Fruit fly (Drosophila melanogaster) whole organism, embryonic: ENCODE measurements around the gene CG15170.

Experiments
- Awh ChIP-seq: fragments of 200-800 bp; sonication (Bioruptor generic); IDR thresholded peaks from 2 replicates; pipeline ENCODE4, ENCODE4 v1.3.6; 2022; ENCODE audit warnings: missing biosample characterization, missing genetic modification characterization
- CG10274 ChIP-seq: fragments of 200-800 bp; sonication (Bioruptor generic); optimal IDR thresholded peaks from 3 replicates; lab custom pipeline; 2017; ENCODE audit warnings: missing biosample characterization, mild to moderate bottlenecking, missing genetic modification characterization
- CG12299 ChIP-seq: fragments of 200-800 bp; sonication (Bioruptor generic); optimal IDR thresholded peaks from 2 replicates; lab custom pipeline; 2018; ENCODE audit warnings: missing biosample characterization, mild to moderate bottlenecking, missing genetic modification characterization
- CG1233 ChIP-seq: fragments of 200-800 bp; sonication (Bioruptor generic); optimal IDR thresholded peaks from 4 replicates; lab custom pipeline; 2018; ENCODE audit warnings: missing biosample characterization, mild to moderate bottlenecking, missing genetic modification characterization
- CG14667 ChIP-seq: fragments of 200-800 bp; sonication (Bioruptor generic); IDR thresholded peaks from 2 replicates; pipeline ENCODE4 v1.3.6; 2022; ENCODE audit warnings: missing biosample characterization, missing genetic modification characterization
- CG16863 ChIP-seq: fragments of 200-800 bp; sonication (Bioruptor generic); optimal IDR thresholded peaks from 3 replicates; lab custom pipeline; 2016; ENCODE audit warnings: missing biosample characterization, missing genetic modification characterization
- CG17361 ChIP-seq: fragments of 200-800 bp; sonication (Bioruptor generic); IDR thresholded peaks from 3 replicates; pipeline ENCODE4 v1.3.6; 2022; ENCODE audit warnings: missing biosample characterization, missing genetic modification characterization
- CG18011 ChIP-seq: fragments of 200-800 bp; sonication (Bioruptor generic); optimal IDR thresholded peaks from 2 replicates; lab custom pipeline; 2017; ENCODE audit warnings: missing biosample characterization, missing genetic modification characterization, mild to moderate bottlenecking, moderate library complexity, missing genotype
- CG3726 ChIP-seq: fragments of 200-800 bp; sonication (Bioruptor generic); IDR thresholded peaks from 3 replicates; pipeline ENCODE4, ENCODE4 v1.3.6; 2022; ENCODE audit warnings: missing biosample characterization, missing genetic modification characterization
- CG42726 ChIP-seq: fragments of 200-800 bp; sonication (Bioruptor generic); IDR thresholded peaks from 2 replicates; pipeline ENCODE4 v1.3.6; 2022; ENCODE audit warnings: missing biosample characterization, missing genetic modification characterization; ENCODE audit not compliant: partially characterized antibody
- CG43689 ChIP-seq: fragments of 200-800 bp; sonication (Bioruptor generic); IDR thresholded peaks from 2 replicates; pipeline ENCODE4 v1.3.6; 2022; ENCODE audit warnings: missing biosample characterization, missing genetic modification characterization
- CG5953 ChIP-seq: fragments of 200-800 bp; sonication (Bioruptor generic); IDR thresholded peaks from 2 replicates; pipeline ENCODE4 v1.3.6; 2022; ENCODE audit warnings: missing biosample characterization, missing genetic modification characterization
- CG6272 ChIP-seq: fragments of 200-800 bp; sonication (Bioruptor generic); IDR thresholded peaks from 2 replicates; pipeline ENCODE4 v1.3.6; 2022; ENCODE audit warnings: missing biosample characterization, missing genetic modification characterization
- CG6765 ChIP-seq: fragments of 200-800 bp; sonication (Bioruptor generic); optimal IDR thresholded peaks from 3 replicates; lab custom pipeline; 2017; ENCODE audit warnings: missing biosample characterization, mild to moderate bottlenecking, missing genetic modification characterization
- CG9727 ChIP-seq: fragments of 200-800 bp; sonication (Bioruptor generic); optimal IDR thresholded peaks from 3 replicates; lab custom pipeline; 2017; ENCODE audit warnings: missing biosample characterization, mild to moderate bottlenecking, missing genetic modification characterization
- Dad ChIP-seq: fragments of 200-800 bp; sonication (Bioruptor generic); optimal IDR thresholded peaks from 3 replicates; lab custom pipeline; 2016; ENCODE audit warnings: missing biosample characterization, missing genetic modification characterization
- Dip2 ChIP-seq: fragments of 200-800 bp; sonication (Bioruptor generic); IDR thresholded peaks from 2 replicates; pipeline ENCODE4 v1.3.6; 2022; ENCODE audit warnings: missing biosample characterization, missing genetic modification characterization
- Dref ChIP-seq: fragments of 200-800 bp; sonication (Bioruptor generic); IDR thresholded peaks from 2 replicates; pipeline ENCODE4 v1.3.6; 2022; ENCODE audit warnings: missing biosample characterization, missing genetic modification characterization
- E2f1 ChIP-seq: fragments of 200-800 bp; sonication (Bioruptor generic); IDR thresholded peaks from 2 replicates; pipeline ENCODE4 v1.3.6; 2022; ENCODE audit warnings: missing biosample characterization, missing genetic modification characterization
- Ets65A ChIP-seq: fragments of 200-800 bp; sonication (Bioruptor generic); peaks from one replicate; lab custom pipeline; 2016; ENCODE audit warnings: missing biosample characterization, missing genetic modification characterization
- Hand ChIP-seq: fragments of 200-800 bp; sonication (Bioruptor generic); optimal IDR thresholded peaks from 2 replicates; lab custom pipeline; 2017; ENCODE audit warnings: mild to moderate bottlenecking, missing biosample characterization, missing genetic modification reagents, missing genetic modification characterization
- Hmr ChIP-seq: fragments of 200-800 bp; sonication (Bioruptor generic); optimal IDR thresholded peaks from 3 replicates; lab custom pipeline; 2017; ENCODE audit warnings: mild to moderate bottlenecking, missing biosample characterization, missing genetic modification reagents, missing genetic modification characterization
- Hr3 ChIP-seq: fragments of 200-800 bp; sonication (Bioruptor generic); optimal IDR thresholded peaks from 3 replicates; lab custom pipeline; 2016; ENCODE audit warnings: missing biosample characterization, missing genetic modification characterization
- Kr ChIP-seq: fragments of 200-800 bp; sonication (Bioruptor generic); optimal IDR thresholded peaks from 2 replicates; lab custom pipeline; 2017; ENCODE audit warnings: missing biosample characterization, mild to moderate bottlenecking, missing genetic modification characterization
- Mad ChIP-seq: fragments of 200-800 bp; sonication (Bioruptor generic); optimal IDR thresholded peaks from 2 replicates; lab custom pipeline; 2016; ENCODE audit warnings: missing biosample characterization, missing genetic modification characterization
- NC2α ChIP-seq: fragments of 200-800 bp; sonication (Bioruptor generic); optimal IDR thresholded peaks from 2 replicates; lab custom pipeline; 2016; ENCODE audit warnings: missing biosample characterization, missing genetic modification characterization
- Nf-YA ChIP-seq: fragments of 200-800 bp; sonication (Bioruptor generic); IDR thresholded peaks from 2 replicates; pipeline ENCODE4 v1.3.6; 2022; ENCODE audit warnings: missing biosample characterization, missing genetic modification characterization
- NfI ChIP-seq: fragments of 200-800 bp; sonication (Bioruptor generic); optimal IDR thresholded peaks from 3 replicates; lab custom pipeline; 2018; ENCODE audit warnings: missing biosample characterization, mild to moderate bottlenecking, missing genetic modification characterization, moderate library complexity
- ab ChIP-seq: fragments of 200-800 bp; sonication (Bioruptor generic); optimal IDR thresholded peaks from 2 replicates; lab custom pipeline; 2016; ENCODE audit warnings: missing biosample characterization, missing genetic modification characterization
- bcd ChIP-seq: fragments of 200-800 bp; sonication (Bioruptor generic); optimal IDR thresholded peaks from 2 replicates; lab custom pipeline; 2017; ENCODE audit warnings: missing biosample characterization, mild to moderate bottlenecking, missing genetic modification characterization
- ems ChIP-seq: fragments of 200-800 bp; sonication (Bioruptor generic); optimal IDR thresholded peaks from 3 replicates; lab custom pipeline; 2016; ENCODE audit warnings: missing biosample characterization, missing genetic modification characterization
- fd64A ChIP-seq: fragments of 200-800 bp; sonication (Bioruptor generic); optimal IDR thresholded peaks from 3 replicates; lab custom pipeline; 2018; ENCODE audit warnings: missing biosample characterization, mild to moderate bottlenecking, missing genetic modification characterization
- fd96Cb ChIP-seq: fragments of 200-800 bp; sonication (Bioruptor generic); optimal IDR thresholded peaks from 2 replicates; lab custom pipeline; 2018; ENCODE audit warnings: missing biosample characterization, mild to moderate bottlenecking, missing genetic modification characterization, moderate library complexity
- gt ChIP-seq: fragments of 200-800 bp; sonication (Bioruptor generic); IDR thresholded peaks from 2 replicates; pipeline ENCODE4 v1.3.6; 2022; ENCODE audit warnings: missing biosample characterization, missing genetic modification characterization
- ham ChIP-seq: fragments of 200-800 bp; sonication (Bioruptor generic); IDR thresholded peaks from 2 replicates; pipeline ENCODE4 v1.3.6; 2022; ENCODE audit warnings: missing biosample characterization, missing genetic modification characterization
- kay ChIP-seq: fragments of 200-800 bp; sonication (Bioruptor generic); optimal IDR thresholded peaks from 2 replicates; lab custom pipeline; 2016; ENCODE audit warnings: missing biosample characterization, missing genetic modification characterization
- lmd ChIP-seq: fragments of 200-800 bp; sonication (Bioruptor generic); IDR thresholded peaks from 2 replicates; pipeline ENCODE4 v1.3.6; 2022; ENCODE audit warnings: missing biosample characterization, missing genetic modification characterization
- lola ChIP-seq, 3 experiments: fragments of >200 bp in 2 of 3; fragments of 200-800 bp in 1 of 3; sonication (Bioruptor generic) in 1 of 3; optimal IDR thresholded peaks; 2 replicates each; lab custom pipeline; 2017 to 2019; ENCODE audit warnings: missing biosample characterization in 3 of 3, missing genetic modification characterization in 3 of 3, mild to moderate bottlenecking in 1 of 3, moderate library complexity in 1 of 3
- pan ChIP-seq, 4 experiments: fragments of >200 bp in 3 of 4; fragments of 200-800 bp in 1 of 4; sonication (Bioruptor generic) in 1 of 4; optimal IDR thresholded peaks in 3 of 4; IDR thresholded peaks in 1 of 4; 2 replicates each; pipeline versions ENCODE4 v1.3.6 to Lab custom; 2017 to 2022; ENCODE audit warnings: missing biosample characterization in 2 of 4, missing genetic modification characterization in 2 of 4, mixed read lengths in 1 of 4
- pfk ChIP-seq: fragments of 200-800 bp; sonication (Bioruptor generic); optimal IDR thresholded peaks from 2 replicates; lab custom pipeline; 2018; ENCODE audit warnings: missing biosample characterization, mild to moderate bottlenecking, missing genetic modification characterization, moderate library complexity
- schlank ChIP-seq: fragments of 200-800 bp; sonication (Bioruptor generic); optimal IDR thresholded peaks from 2 replicates; lab custom pipeline; 2018; ENCODE audit warnings: missing biosample characterization, mild to moderate bottlenecking, missing genetic modification characterization
- shn ChIP-seq: fragments of 200-800 bp; sonication (Bioruptor generic); optimal IDR thresholded peaks from 3 replicates; lab custom pipeline; 2016; ENCODE audit warnings: missing biosample characterization, missing genetic modification characterization
- sima ChIP-seq: fragments of 200-800 bp; sonication (Bioruptor generic); optimal IDR thresholded peaks from 2 replicates; lab custom pipeline; 2016; ENCODE audit warnings: missing biosample characterization, missing genetic modification characterization
- tna ChIP-seq: fragments of 200-800 bp; sonication (Bioruptor generic); IDR thresholded peaks from 2 replicates; pipeline ENCODE4 v1.3.6; 2022; ENCODE audit warnings: missing biosample characterization, missing genetic modification characterization; ENCODE audit not compliant: partially characterized antibody
- toy ChIP-seq: fragments of 200-800 bp; sonication (Bioruptor generic); IDR thresholded peaks from 2 replicates; pipeline ENCODE4 v1.3.6; 2022; ENCODE audit warnings: missing biosample characterization, missing genetic modification characterization
- unc-4 ChIP-seq: fragments of 200-800 bp; sonication (Bioruptor generic); IDR thresholded peaks from 2 replicates; pipeline ENCODE4 v1.3.6; 2022; ENCODE audit warnings: missing biosample characterization, missing genetic modification characterization; ENCODE audit not compliant: partially characterized antibody
- zen ChIP-seq: fragments of 200-800 bp; sonication (Bioruptor generic); optimal IDR thresholded peaks from 3 replicates; lab custom pipeline; 2018; ENCODE audit warnings: missing biosample characterization, mild to moderate bottlenecking, missing genetic modification characterization, moderate library complexity
- zen2 ChIP-seq: fragments of 200-800 bp; sonication (Bioruptor generic); IDR thresholded peaks from 3 replicates; pipeline ENCODE4 v1.3.6; 2022; ENCODE audit warnings: missing biosample characterization, missing genetic modification characterization; ENCODE audit not compliant: partially characterized antibody

Gene CG15170

dm6 chr2L:18987078-18987895 lies 2.7 kb downstream of the CG15170 start, which contains the start of the genes Swip-1 and EMC5 (continued):
- TF ChIP-seq Hand (GFP tag; lab: Kevin White, UChicago) (no peak), Mad (GFP tag; lab: Kevin White, UChicago) (no peak), CG5953 (GFP tag; lab: Robert Waterston, UW) (no peak), lola (GFP tag; optimal IDR thresholded peaks at IDR 0.05; lab: Kevin White, UChicago) (peak in 1 of 3 experiments; percentile 72), CG6272 (peak; percentile 51), ham (GFP tag; lab: Robert Waterston, UW) (no peak), shn (no peak), CG1233 (GFP tag; lab: Kevin White, UChicago) (peak; percentile 58), CG9727 (GFP tag; lab: Kevin White, UChicago) (peak; percentile 70), NfI (GFP tag; lab: Kevin White, UChicago) (peak; percentile 2), kay (GFP tag; lab: Kevin White, UChicago) (peak; percentile 16), sima (GFP tag; lab: Kevin White, UChicago) (no peak), NC2α (GFP tag; lab: Kevin White, UChicago) (peak; percentile 13), CG14667 (GFP tag; lab: Robert Waterston, UW) (0 out of 2 replicates have a peak, but pooled peaks have one; percentile 26), ab (no peak), zen (tag; lab: Kevin White, UChicago) (peak; percentile 34), schlank (tag; lab: Kevin White, UChicago) (no peak), Dip2 (GFP tag; lab: Robert Waterston, UW) (no peak), ems (GFP tag; lab: Kevin White, UChicago) (no peak), CG3726 (GFP tag; lab: Robert Waterston, UW) (no peak), Hr3 (GFP tag; lab: Kevin White, UChicago) (peak; percentile 77), fd64A (GFP tag; lab: Kevin White, UChicago) (no peak), Dref (GFP tag; lab: Robert Waterston, UW) (no peak), Dad (GFP tag; lab: Kevin White, UChicago) (no peak), CG43689 (GFP tag; lab: Robert Waterston, UW) (no peak), pan (optimal IDR thresholded peaks at IDR 0.05; lab: Kevin White, UChicago) (no peak), pan (GFP tag; optimal IDR thresholded peaks at IDR 0.05 in 1 of 2, IDR thresholded peaks at IDR 0.05 in 1 of 2) (no peak), zen2 (GFP tag; lab: Robert Waterston, UW) (0 out of 3 replicates have a peak, but pooled peaks have one; percentile 16), tna (GFP tag; lab: Robert Waterston, UW) (peak; percentile 56; the same call in 1 of the 2 replicates), Nf-YA (GFP tag; lab: Robert Waterston, UW) (0 out of 2 replicates have a peak, but pooled peaks have one; percentile 32), CG17361 (GFP tag; lab: Robert Waterston, UW) (peak; percentile 89), bcd (peak; percentile 59), toy (GFP tag; lab: Robert Waterston, UW) (no peak), Hmr (GFP tag; lab: Kevin White, UChicago) (peak; percentile 58), E2f1 (GFP tag; lab: Robert Waterston, UW) (peak; percentile 29; the same call in 1 of the 2 replicates), CG6765 (GFP tag; lab: Kevin White, UChicago) (no peak), CG12299 (tag; lab: Kevin White, UChicago) (peak; percentile 27), pfk (no peak), Awh (GFP tag; lab: Robert Waterston, UW) (peak; percentile 51; the same call in 1 of the 2 replicates), CG42726 (GFP tag; lab: Robert Waterston, UW) (peak; percentile 72), CG18011 (GFP tag; lab: Kevin White, UChicago) (no peak), unc-4 (GFP tag; lab: Robert Waterston, UW) (peak; percentile 58; the same call in 1 of the 2 replicates), lmd (GFP tag; lab: Robert Waterston, UW) (peak; percentile 73; the same call in 1 of the 2 replicates), fd96Cb (tag; lab: Kevin White, UChicago) (peak; percentile 55), gt (GFP tag; lab: Robert Waterston, UW) (no peak), Ets65A (GFP tag; lab: Kevin White, UChicago) (peak; percentile 87), Kr (GFP tag; lab: Kevin White, UChicago) (no peak), CG16863 (GFP tag; lab: Kevin White, UChicago) (no peak), CG10274 (GFP tag; lab: Kevin White, UChicago) (no peak)
